Worm (Caenorhabditis elegans) whole organism, young adult: Measurements from ENCODE around the gene dop-4.

Experiments
- C06A6.2 ChIP-seq: fragments of 200-800 bp; sonication (Bioruptor generic); conservative IDR thresholded peaks from 2 replicates; pipeline ENCODE4 v1.3.6; 2022; ENCODE audit warnings: missing genetic modification characterization, missing compliant biosample characterization
- Y53G8AR.9 ChIP-seq: fragments of 200-800 bp; sonication (Bioruptor generic); conservative IDR thresholded peaks from 2 replicates; pipeline ENCODE4 v1.3.6; 2022; ENCODE audit warnings: missing genetic modification reagents, missing genetic modification characterization, missing compliant biosample characterization
- ama-1 ChIP-seq, 3 experiments: fragments of 150-350 bp in 1 of 3; sonication (generic microtip) in 2 of 3; optimal IDR thresholded peaks; 2 replicates each; lab custom pipeline; 2014 to 2018; ENCODE audit warnings: missing biosample characterization in 2 of 3, missing genetic modification characterization in 2 of 3, missing genetic modification reagents in 2 of 3
- ceh-58 ChIP-seq: fragments of 200-800 bp; sonication (Bioruptor generic); IDR thresholded peaks from 2 replicates; pipeline ENCODE4 v1.3.6; 2022; ENCODE audit warnings: missing genetic modification characterization, missing compliant biosample characterization
- dpff-1 ChIP-seq: sonication (generic microtip); optimal IDR thresholded peaks from 2 replicates; lab custom pipeline; 2017; ENCODE audit warnings: mild to moderate bottlenecking, missing genetic modification characterization, missing compliant biosample characterization
- mes-4 ChIP-seq: sonication (generic microtip); optimal IDR thresholded peaks from 2 replicates; lab custom pipeline; 2016; ENCODE audit warnings: missing genotype, missing genetic modification characterization, missing compliant biosample characterization
- sea-2 ChIP-seq: fragments of 200-800 bp; sonication (Bioruptor generic); IDR thresholded peaks from 2 replicates; pipeline ENCODE4 v1.3.6; 2022; ENCODE audit warnings: missing genetic modification characterization, missing compliant biosample characterization
- unc-130 ChIP-seq: sonication (generic microtip); optimal IDR thresholded peaks from 2 replicates; lab custom pipeline; 2016; ENCODE audit warnings: missing genetic modification reagents, missing genetic modification characterization, missing compliant biosample characterization
- zfh-2 ChIP-seq: fragments of 200-800 bp; sonication (Bioruptor generic); conservative IDR thresholded peaks from 2 replicates; pipeline ENCODE4 v1.3.6; 2022; ENCODE audit warnings: missing genetic modification reagents, missing genetic modification characterization, missing compliant biosample characterization

- TF ChIP-seq C06A6.2 (GFP tag; lab: Robert Waterston, UW) (no peak), ama-1 (optimal IDR thresholded peaks at IDR 0.05; lab: Kevin White, UChicago) (no peak), ama-1 (GFP tag; optimal IDR thresholded peaks at IDR 0.05; lab: Kevin White, UChicago) (no peak), ceh-58 (GFP tag; lab: Robert Waterston, UW) (no peak), dpff-1 (tag; lab: Kevin White, UChicago) (no peak), unc-130 (GFP tag; lab: Kevin White, UChicago) (no peak), zfh-2 (no peak), mes-4 (tag; lab: Kevin White, UChicago) (no peak), Y53G8AR.9 (GFP tag; lab: Robert Waterston, UW) (no peak), sea-2 (no peak)
These were observed 14.4 kb downstream of the dop-4 start for ce11 chrX:1309446-1309845.
